Worm (Caenorhabditis elegans): ENCODE measurements around the gene R05F9.9.
A peak's percentile ranks its signal among the peaks of the same experiment; 100 is the strongest.

R05F9.9 gene

DNA sequence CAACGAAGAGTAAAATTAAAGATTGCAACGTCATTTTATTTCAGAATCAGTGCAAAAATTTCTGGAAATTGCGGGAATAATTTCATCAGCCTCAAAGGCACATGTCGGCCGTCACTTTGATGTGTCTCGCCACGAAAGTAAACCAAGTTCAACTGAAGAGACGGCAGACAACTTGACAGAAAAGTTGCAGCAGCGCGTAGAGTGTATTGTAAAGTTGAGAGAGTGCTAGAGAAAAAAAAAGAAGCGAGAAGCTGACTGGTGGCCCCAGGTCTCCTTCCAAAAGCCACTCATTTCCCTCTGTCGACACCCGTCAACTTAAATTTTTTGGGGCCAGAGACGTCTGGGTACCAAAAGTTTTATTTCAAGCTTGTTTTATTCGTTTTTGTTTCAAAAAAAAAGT, 2.4 kb upstream of the R05F9.9 start:
- TF ChIP-seq tbx-7 (tag; optimal IDR thresholded peaks at IDR 0.05): no peak
- TF ChIP-seq odd-2 (tag; optimal IDR thresholded peaks at IDR 0.05): no peak
- TF ChIP-seq ceh-18 (tag; optimal IDR thresholded peaks at IDR 0.05): peak; percentile 47
- TF ChIP-seq ahr-1 (tag; optimal IDR thresholded peaks at IDR 0.05): no peak
- TF ChIP-seq ref-2 (tag; optimal IDR thresholded peaks at IDR 0.05): no peak
- no peak for TF ChIP-seq lim-6 (tag; optimal IDR thresholded peaks at IDR 0.05)
- TF ChIP-seq pax-1 (tag; optimal IDR thresholded peaks at IDR 0.05): no peak
- TF ChIP-seq unc-55 (GFP tag; optimal IDR thresholded peaks at IDR 0.05): peak; percentile 98
- no peak for TF ChIP-seq mec-3 (tag; optimal IDR thresholded peaks at IDR 0.05; ENCODE audit: borderline replicate concordance)
- TF ChIP-seq ceh-34 (tag; optimal IDR thresholded peaks at IDR 0.05): no peak
- no peak for TF ChIP-seq syd-9 (tag; optimal IDR thresholded peaks at IDR 0.05)
- TF ChIP-seq hlh-15 (tag; optimal IDR thresholded peaks at IDR 0.05): no peak
- TF ChIP-seq pros-1 (tag; optimal IDR thresholded peaks at IDR 0.05): no peak
- no peak for TF ChIP-seq ceh-14 (tag; optimal IDR thresholded peaks at IDR 0.05)
- TF ChIP-seq ceh-24 (tag; optimal IDR thresholded peaks at IDR 0.05): no peak
- no peak for TF ChIP-seq npax-4 (tag; optimal IDR thresholded peaks at IDR 0.05)
- TF ChIP-seq tbx-2 (tag; optimal IDR thresholded peaks at IDR 0.05): peak; percentile 34
- no peak for TF ChIP-seq ceh-2 (tag; optimal IDR thresholded peaks at IDR 0.05)
- TF ChIP-seq rnt-1 (tag; optimal IDR thresholded peaks at IDR 0.05): peak; percentile 70
- no peak for TF ChIP-seq ztf-16 (tag; optimal IDR thresholded peaks at IDR 0.05)
- TF ChIP-seq eyg-1 (tag; optimal IDR thresholded peaks at IDR 0.05): no peak
- TF ChIP-seq elt-2 (tag; optimal IDR thresholded peaks at IDR 0.05): peak; percentile 7
- no peak for TF ChIP-seq sdc-2 (tag; optimal IDR thresholded peaks at IDR 0.05)
- no peak for TF ChIP-seq madf-2 (tag; optimal IDR thresholded peaks at IDR 0.05)
- TF ChIP-seq pag-3 (tag; optimal IDR thresholded peaks at IDR 0.05; ENCODE audit: borderline replicate concordance): no peak
- no peak for TF ChIP-seq lin-11 (tag; optimal IDR thresholded peaks at IDR 0.05)
- peak; percentile 47 for TF ChIP-seq ceh-30 (tag; optimal IDR thresholded peaks at IDR 0.05)
- TF ChIP-seq C38D4.7 (GFP tag; optimal IDR thresholded peaks at IDR 0.05): no peak
- TF ChIP-seq zip-5 (tag; optimal IDR thresholded peaks at IDR 0.05): no peak
- no peak for TF ChIP-seq hlh-8 (tag; optimal IDR thresholded peaks at IDR 0.05)
- TF ChIP-seq ceh-9 (tag; optimal IDR thresholded peaks at IDR 0.05): no peak
- no peak for TF ChIP-seq hlh-13 (GFP tag; optimal IDR thresholded peaks at IDR 0.05)
- no peak for TF ChIP-seq ceh-6 (GFP tag; optimal IDR thresholded peaks at IDR 0.05)
- no peak for TF ChIP-seq nhr-232 (tag; optimal IDR thresholded peaks at IDR 0.05)
- no peak for TF ChIP-seq Y22D7AL.16 (tag; optimal IDR thresholded peaks at IDR 0.05)
- peak; percentile 1 for TF ChIP-seq ets-4 (tag; optimal IDR thresholded peaks at IDR 0.05)
- no peak for TF ChIP-seq ceh-48 (tag; optimal IDR thresholded peaks at IDR 0.05)
- peak; percentile 56 for TF ChIP-seq hlh-30 (tag; optimal IDR thresholded peaks at IDR 0.05; ENCODE audit: insufficient read depth)
- peak; percentile 64 for TF ChIP-seq ceh-31 (tag; optimal IDR thresholded peaks at IDR 0.05)
- TF ChIP-seq elt-4 (tag; optimal IDR thresholded peaks at IDR 0.05): no peak
- no peak for TF ChIP-seq nhr-11 (tag; optimal IDR thresholded peaks at IDR 0.05)
- TF ChIP-seq K02D7.2 (tag; optimal IDR thresholded peaks at IDR 0.05): no peak
- no peak for TF ChIP-seq unc-86 (tag; optimal IDR thresholded peaks at IDR 0.05)
- TF ChIP-seq fax-1 (tag; optimal IDR thresholded peaks at IDR 0.05): no peak
- peak; percentile 87 for TF ChIP-seq nfya-1 (tag; optimal IDR thresholded peaks at IDR 0.05)
- no peak for TF ChIP-seq F13H6.1 (tag; optimal IDR thresholded peaks at IDR 0.05)
- no peak for TF ChIP-seq fkh-6 (tag; optimal IDR thresholded peaks at IDR 0.05)
- peak; percentile 44 for TF ChIP-seq dve-1 (tag; optimal IDR thresholded peaks at IDR 0.05)
- TF ChIP-seq fkh-10 (GFP tag; optimal IDR thresholded peaks at IDR 0.05): no peak
- no peak for TF ChIP-seq dmd-4 (tag; optimal IDR thresholded peaks at IDR 0.05; ENCODE audit: borderline replicate concordance)
- TF ChIP-seq pat-9 (tag; optimal IDR thresholded peaks at IDR 0.05): no peak
- TF ChIP-seq unc-42 (tag; optimal IDR thresholded peaks at IDR 0.05): peak; percentile 86
- TF ChIP-seq ttx-3 (tag; optimal IDR thresholded peaks at IDR 0.05): no peak

Data from whole organism, late embryonic.